Worm (Caenorhabditis elegans): ENCODE results near the gene fbxb-72.

Gene fbxb-72

ce11 chrV:695914-696313 is 27.8 kb downstream of the fbxb-72 start, which contains the start of gene srj-52:
TSS of gene srj-52 (minus strand) at chrV:696014.
- TF ChIP-seq ceh-34 (tag; optimal IDR thresholded peaks at IDR 0.05) (no peak), sdc-2 (tag; optimal IDR thresholded peaks at IDR 0.05) (no peak), mec-3 (tag; optimal IDR thresholded peaks at IDR 0.05; ENCODE audit: borderline replicate concordance) (no peak), ceh-22 (tag; optimal IDR thresholded peaks at IDR 0.05) (no peak), pax-1 (tag; optimal IDR thresholded peaks at IDR 0.05) (no peak), dve-1 (tag; optimal IDR thresholded peaks at IDR 0.05) (no peak)

ce11 chrV:694625-695024 is 29.1 kb downstream of the fbxb-72 start, which contains the start of gene srj-53:
TSS of gene srj-53 (minus strand) at chrV:694725.
- TF ChIP-seq tbx-2 (tag; optimal IDR thresholded peaks at IDR 0.05) (no peak), pqm-1 (tag; optimal IDR thresholded peaks at IDR 0.05) (no peak), ceh-24 (tag; optimal IDR thresholded peaks at IDR 0.05) (no peak)

ce11 chrV:692720-693422 is 30.9 kb downstream of the fbxb-72 start, which contains the start of gene srx-4:
TSS of gene srx-4 (minus strand) at chrV:692770.
- TF ChIP-seq che-1 (tag; optimal IDR thresholded peaks at IDR 0.05) = no peak
- no peak for TF ChIP-seq fkh-10 (GFP tag; optimal IDR thresholded peaks at IDR 0.05)
- TF ChIP-seq F13H6.1 (tag; optimal IDR thresholded peaks at IDR 0.05) = no peak
- TF ChIP-seq ceh-31 (tag; optimal IDR thresholded peaks at IDR 0.05) = no peak
- TF ChIP-seq pag-3 (tag; optimal IDR thresholded peaks at IDR 0.05; ENCODE audit: borderline replicate concordance) = no peak
- no peak for TF ChIP-seq ceh-48 (tag; optimal IDR thresholded peaks at IDR 0.05)
- TF ChIP-seq pax-1 (tag; optimal IDR thresholded peaks at IDR 0.05) = no peak
- no peak for TF ChIP-seq K02D7.2 (tag; optimal IDR thresholded peaks at IDR 0.05)
- TF ChIP-seq dmd-4 (tag; optimal IDR thresholded peaks at IDR 0.05; ENCODE audit: borderline replicate concordance) = no peak
- TF ChIP-seq pha-4 (tag; optimal IDR thresholded peaks at IDR 0.05) = no peak
- no peak for TF ChIP-seq mec-3 (tag; optimal IDR thresholded peaks at IDR 0.05; ENCODE audit: borderline replicate concordance)
- no peak for TF ChIP-seq T23F11.4 (GFP tag; optimal IDR thresholded peaks at IDR 0.05)

ce11 chrV:689538-689937 is 34.2 kb downstream of the fbxb-72 start:
- TF ChIP-seq unc-3 (GFP tag; conservative IDR thresholded peaks at IDR 0.05) (no peak), unc-3 (tag; optimal IDR thresholded peaks at IDR 0.05) (no peak), hlh-30 (tag; optimal IDR thresholded peaks at IDR 0.05; ENCODE audit: insufficient read depth) (no peak), nhr-11 (tag; optimal IDR thresholded peaks at IDR 0.05) (no peak), unc-42 (tag; optimal IDR thresholded peaks at IDR 0.05) (no peak)

- TF ChIP-seq ceh-48 (tag; optimal IDR thresholded peaks at IDR 0.05) = peak; percentile 32
- no peak for TF ChIP-seq Y22D7AL.16 (tag; optimal IDR thresholded peaks at IDR 0.05)
Observed at ce11 chrV:687384-687783, 36.4 kb downstream of the fbxb-72 start, which contains the start of gene H25P19.1. TSS of gene H25P19.1 (plus strand) at chrV:687684.

ce11 chrV:683858-684257 is 39.9 kb downstream of the fbxb-72 start, which contains the start of gene F31F4.1:
TSS of gene F31F4.1 (plus strand) at chrV:684060.
- no peak for TF ChIP-seq ahr-1 (tag; optimal IDR thresholded peaks at IDR 0.05)
- no peak for TF ChIP-seq sox-4 (tag; optimal IDR thresholded peaks at IDR 0.05)
- TF ChIP-seq hlh-30 (tag; optimal IDR thresholded peaks at IDR 0.05; ENCODE audit: insufficient read depth) = no peak
- TF ChIP-seq npax-4 (tag; optimal IDR thresholded peaks at IDR 0.05) = no peak
- TF ChIP-seq ceh-2 (tag; optimal IDR thresholded peaks at IDR 0.05) = no peak
- no peak for TF ChIP-seq madf-2 (tag; optimal IDR thresholded peaks at IDR 0.05)
- TF ChIP-seq hlh-6 (tag; optimal IDR thresholded peaks at IDR 0.05) = no peak
- TF ChIP-seq T23F11.4 (GFP tag; optimal IDR thresholded peaks at IDR 0.05) = no peak
- TF ChIP-seq hlh-8 (tag; optimal IDR thresholded peaks at IDR 0.05) = no peak
- TF ChIP-seq tbx-7 (tag; optimal IDR thresholded peaks at IDR 0.05) = no peak
- no peak for TF ChIP-seq ets-4 (tag; optimal IDR thresholded peaks at IDR 0.05)
- no peak for TF ChIP-seq zip-5 (tag; optimal IDR thresholded peaks at IDR 0.05)

Measured in whole organism, late embryonic.